Worm (Caenorhabditis elegans): ENCODE results near the gene thn-2.

thn-2 gene

DNA sequence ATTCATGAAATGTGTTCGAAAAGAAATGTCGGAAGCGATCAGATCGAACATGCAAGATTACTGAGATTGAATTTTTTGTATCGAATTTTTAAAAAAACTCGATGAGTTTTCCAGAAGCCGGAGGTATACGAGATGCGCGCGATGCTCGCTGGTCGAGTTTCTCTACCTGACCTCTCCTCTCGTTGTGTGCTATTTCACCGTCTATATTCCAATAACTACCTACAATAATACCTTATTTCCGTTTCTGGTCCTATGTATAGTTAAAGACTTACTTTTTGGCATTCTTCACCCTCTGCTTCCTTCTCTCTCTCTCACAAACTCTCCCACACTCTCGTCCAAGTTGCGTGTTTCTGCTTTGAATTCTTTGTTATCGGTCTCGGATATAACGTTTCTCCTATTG is 11.6 kb upstream of the thn-2 start:
- TF ChIP-seq hlh-30 (tag; optimal IDR thresholded peaks at IDR 0.05; ENCODE audit: insufficient read depth) (no peak), ama-1 (optimal IDR thresholded peaks at IDR 0.05) (no peak), odd-2 (tag; optimal IDR thresholded peaks at IDR 0.05) (no peak), pat-9 (tag; optimal IDR thresholded peaks at IDR 0.05) (no peak), ceh-30 (tag; optimal IDR thresholded peaks at IDR 0.05) (no peak), sox-4 (tag; optimal IDR thresholded peaks at IDR 0.05) (no peak), syd-9 (tag; optimal IDR thresholded peaks at IDR 0.05) (no peak), ceh-31 (tag; optimal IDR thresholded peaks at IDR 0.05) (no peak), ceh-48 (tag; optimal IDR thresholded peaks at IDR 0.05) (no peak)

DNA sequence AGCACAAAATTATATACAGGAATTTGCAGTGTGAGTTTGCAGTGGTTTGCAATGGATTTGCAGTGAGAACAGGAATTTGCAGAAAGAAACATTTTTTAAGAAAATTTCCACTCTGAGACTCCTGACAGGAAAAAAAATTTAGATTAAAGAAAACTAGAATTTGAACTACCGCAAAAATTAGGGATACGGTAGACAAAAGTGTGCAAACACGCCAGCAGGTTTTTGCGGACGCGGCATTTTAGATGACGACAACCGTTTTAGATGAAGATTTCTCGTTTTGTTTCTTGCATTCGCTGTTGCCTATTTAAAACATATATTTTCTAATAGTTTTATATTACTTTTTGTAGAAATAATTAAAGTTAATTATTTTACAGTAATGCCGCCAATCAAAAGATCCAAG is 11.1 kb upstream of the thn-2 start, which contains the start of gene wdr-46:
Gene wdr-46, plus strand, starts transcription at position 375 of the 400 bp plus-strand sequence.
- TF ChIP-seq ceh-31 (tag; optimal IDR thresholded peaks at IDR 0.05), result peak; percentile 38
- no peak for TF ChIP-seq tbx-7 (tag; optimal IDR thresholded peaks at IDR 0.05)
- no peak for TF ChIP-seq ceh-19 (GFP tag; optimal IDR thresholded peaks at IDR 0.05)
- TF ChIP-seq ceh-34 (tag; optimal IDR thresholded peaks at IDR 0.05), result no peak
- TF ChIP-seq pha-4 (tag; optimal IDR thresholded peaks at IDR 0.05), result no peak
- peak; percentile 42 for TF ChIP-seq pax-1 (tag; optimal IDR thresholded peaks at IDR 0.05)
- TF ChIP-seq odd-2 (tag; optimal IDR thresholded peaks at IDR 0.05), result no peak
- TF ChIP-seq unc-55 (GFP tag; optimal IDR thresholded peaks at IDR 0.05), result peak; percentile 38
- peak; percentile 43 for TF ChIP-seq unc-42 (tag; optimal IDR thresholded peaks at IDR 0.05)
- TF ChIP-seq elt-4 (tag; optimal IDR thresholded peaks at IDR 0.05), result no peak
- TF ChIP-seq pqm-1 (tag; optimal IDR thresholded peaks at IDR 0.05), result no peak
- TF ChIP-seq ceh-48 (tag; optimal IDR thresholded peaks at IDR 0.05), result no peak
- TF ChIP-seq unc-86 (tag; optimal IDR thresholded peaks at IDR 0.05), result no peak
- TF ChIP-seq pag-3 (tag; optimal IDR thresholded peaks at IDR 0.05; ENCODE audit: borderline replicate concordance), result no peak
- TF ChIP-seq C38D4.7 (GFP tag; optimal IDR thresholded peaks at IDR 0.05), result no peak
- TF ChIP-seq hlh-30 (tag; optimal IDR thresholded peaks at IDR 0.05; ENCODE audit: insufficient read depth), result no peak
- TF ChIP-seq ceh-9 (tag; optimal IDR thresholded peaks at IDR 0.05), result no peak
- peak; percentile 79 for TF ChIP-seq nfya-1 (tag; optimal IDR thresholded peaks at IDR 0.05)
- TF ChIP-seq hlh-8 (tag; optimal IDR thresholded peaks at IDR 0.05), result no peak
- TF ChIP-seq tbx-2 (tag; optimal IDR thresholded peaks at IDR 0.05), result no peak
- TF ChIP-seq dve-1 (tag; optimal IDR thresholded peaks at IDR 0.05), result no peak
- no peak for TF ChIP-seq ceh-45 (GFP tag; IDR thresholded peaks at IDR 0.05)
- TF ChIP-seq hlh-15 (tag; optimal IDR thresholded peaks at IDR 0.05), result no peak
- TF ChIP-seq dmd-4 (tag; optimal IDR thresholded peaks at IDR 0.05; ENCODE audit: borderline replicate concordance), result no peak
- TF ChIP-seq unc-3 (GFP tag; conservative IDR thresholded peaks at IDR 0.05), result no peak
- TF ChIP-seq unc-3 (tag; optimal IDR thresholded peaks at IDR 0.05), result no peak
- no peak for TF ChIP-seq fkh-6 (tag; optimal IDR thresholded peaks at IDR 0.05)
- no peak for TF ChIP-seq hlh-6 (tag; optimal IDR thresholded peaks at IDR 0.05)
- TF ChIP-seq ttx-3 (tag; optimal IDR thresholded peaks at IDR 0.05), result no peak
- no peak for TF ChIP-seq lim-6 (tag; optimal IDR thresholded peaks at IDR 0.05)
- no peak for TF ChIP-seq pat-9 (tag; optimal IDR thresholded peaks at IDR 0.05)
- TF ChIP-seq che-1 (tag; optimal IDR thresholded peaks at IDR 0.05), result no peak
- no peak for TF ChIP-seq ref-2 (tag; optimal IDR thresholded peaks at IDR 0.05)
- no peak for TF ChIP-seq ets-4 (tag; optimal IDR thresholded peaks at IDR 0.05)
- TF ChIP-seq sox-4 (tag; optimal IDR thresholded peaks at IDR 0.05), result no peak
- TF ChIP-seq K09A11.1 (tag; optimal IDR thresholded peaks at IDR 0.05; ENCODE audit: insufficient read depth), result peak; percentile 9
- TF ChIP-seq ceh-6 (GFP tag; optimal IDR thresholded peaks at IDR 0.05), result no peak
- no peak for TF ChIP-seq C08G9.2 (tag; optimal IDR thresholded peaks at IDR 0.05)
- TF ChIP-seq ceh-30 (tag; optimal IDR thresholded peaks at IDR 0.05), result peak; percentile 20
- no peak for TF ChIP-seq rnt-1 (tag; optimal IDR thresholded peaks at IDR 0.05)
- no peak for TF ChIP-seq Y22D7AL.16 (tag; optimal IDR thresholded peaks at IDR 0.05)
- TF ChIP-seq syd-9 (tag; optimal IDR thresholded peaks at IDR 0.05), result no peak
- no peak for TF ChIP-seq npax-4 (tag; optimal IDR thresholded peaks at IDR 0.05)
- TF ChIP-seq pha-2 (tag; optimal IDR thresholded peaks at IDR 0.05), result no peak
- no peak for TF ChIP-seq ztf-16 (tag; optimal IDR thresholded peaks at IDR 0.05)
- TF ChIP-seq elt-2 (tag; optimal IDR thresholded peaks at IDR 0.05), result peak; percentile 44
- TF ChIP-seq zip-5 (tag; optimal IDR thresholded peaks at IDR 0.05), result no peak
- TF ChIP-seq eyg-1 (tag; optimal IDR thresholded peaks at IDR 0.05), result no peak
- no peak for TF ChIP-seq sox-2 (GFP tag; IDR thresholded peaks at IDR 0.05)
- no peak for TF ChIP-seq nhr-11 (tag; optimal IDR thresholded peaks at IDR 0.05)

All from whole organism, late embryonic.